Worm (Caenorhabditis elegans) whole organism, late embryonic: Measurements from ENCODE around the gene col-33.

Experiments
- C08G9.2 ChIP-seq: sonication (generic microtip); optimal IDR thresholded peaks from 2 replicates; lab custom pipeline; 2016; ENCODE audit warnings: mild to moderate bottlenecking, missing genetic modification characterization, moderate library complexity, missing compliant biosample characterization
- Y22D7AL.16 ChIP-seq: sonication (generic microtip); optimal IDR thresholded peaks from 2 replicates; lab custom pipeline; 2016; ENCODE audit warnings: missing genetic modification characterization, missing compliant biosample characterization
- ahr-1 ChIP-seq: sonication (generic microtip); optimal IDR thresholded peaks from 2 replicates; lab custom pipeline; 2016; ENCODE audit warnings: missing genetic modification characterization, missing compliant biosample characterization
- ceh-18 ChIP-seq: sonication (generic microtip); optimal IDR thresholded peaks from 2 replicates; lab custom pipeline; 2016; ENCODE audit warnings: missing genetic modification characterization, missing compliant biosample characterization
- ceh-22 ChIP-seq: sonication (generic microtip); optimal IDR thresholded peaks from 2 replicates; lab custom pipeline; 2017; ENCODE audit warnings: missing biosample characterization, missing genetic modification characterization
- ceh-45 ChIP-seq: fragments of 200-800 bp; sonication (Bioruptor generic); IDR thresholded peaks from 2 replicates; pipeline ENCODE4 v1.3.6; 2022; ENCODE audit warnings: missing genetic modification reagents, missing genetic modification characterization, missing compliant biosample characterization
- ceh-48 ChIP-seq: sonication (generic microtip); optimal IDR thresholded peaks from 2 replicates; lab custom pipeline; 2016; ENCODE audit warnings: missing genetic modification characterization, inconsistent platforms, missing compliant biosample characterization
- ceh-6 ChIP-seq: fragments of 200-800 bp; sonication (Bioruptor generic); optimal IDR thresholded peaks from 2 replicates; lab custom pipeline; 2018; ENCODE audit warnings: mild to moderate bottlenecking, missing genetic modification characterization, missing compliant biosample characterization
- ceh-9 ChIP-seq: sonication (generic microtip); optimal IDR thresholded peaks from 2 replicates; lab custom pipeline; 2016; ENCODE audit warnings: mild to moderate bottlenecking, missing genetic modification characterization, inconsistent platforms, missing compliant biosample characterization
- dmd-4 ChIP-seq: sonication (generic microtip); optimal IDR thresholded peaks from 2 replicates; lab custom pipeline; 2016; ENCODE audit warnings: borderline replicate concordance, missing genetic modification characterization, missing compliant biosample characterization
- elt-4 ChIP-seq: sonication (generic microtip); optimal IDR thresholded peaks from 2 replicates; lab custom pipeline; 2016; ENCODE audit warnings: missing genetic modification characterization, missing compliant biosample characterization
- fkh-10 ChIP-seq: fragments of 150-350 bp; optimal IDR thresholded peaks from 2 replicates; lab custom pipeline; 2014; ENCODE audit warnings: missing biosample characterization, missing genetic modification reagents, missing genetic modification characterization
- hlh-13 ChIP-seq: fragments of 200-800 bp; sonication (Bioruptor generic); optimal IDR thresholded peaks from 2 replicates; lab custom pipeline; 2018; ENCODE audit warnings: mild to moderate bottlenecking, missing genetic modification characterization, missing compliant biosample characterization
- hlh-15 ChIP-seq: sonication (generic microtip); optimal IDR thresholded peaks from 2 replicates; lab custom pipeline; 2016; ENCODE audit warnings: missing genetic modification characterization, missing compliant biosample characterization
- hlh-6 ChIP-seq: sonication (generic microtip); optimal IDR thresholded peaks from 2 replicates; lab custom pipeline; 2016; ENCODE audit warnings: missing genotype, missing genetic modification characterization, missing compliant biosample characterization
- hlh-8 ChIP-seq: sonication (generic microtip); optimal IDR thresholded peaks from 2 replicates; lab custom pipeline; 2016; ENCODE audit warnings: missing genotype, missing genetic modification characterization, missing compliant biosample characterization
- nhr-11 ChIP-seq: fragments of 150-350 bp; optimal IDR thresholded peaks from 2 replicates; lab custom pipeline; 2014; ENCODE audit warnings: missing biosample characterization, missing genetic modification characterization
- odd-2 ChIP-seq: sonication (generic microtip); optimal IDR thresholded peaks from 2 replicates; lab custom pipeline; 2017; ENCODE audit warnings: antibody characterized with exemption, mild to moderate bottlenecking, missing genetic modification characterization, missing compliant biosample characterization
- pat-9 ChIP-seq: fragments of 200-800 bp; sonication (Bioruptor generic); optimal IDR thresholded peaks from 2 replicates; lab custom pipeline; 2018; ENCODE audit warnings: mild to moderate bottlenecking, missing genetic modification characterization, moderate library complexity, missing compliant biosample characterization
- pha-2 ChIP-seq: sonication (generic microtip); optimal IDR thresholded peaks from 2 replicates; lab custom pipeline; 2017; ENCODE audit warnings: mild to moderate bottlenecking, missing genetic modification characterization, missing compliant biosample characterization
- pros-1 ChIP-seq: fragments of 150-350 bp; optimal IDR thresholded peaks from 2 replicates; lab custom pipeline; 2014; ENCODE audit warnings: missing biosample characterization, missing genetic modification reagents, missing genetic modification characterization
- sdc-2 ChIP-seq: sonication (generic microtip); optimal IDR thresholded peaks from 2 replicates; lab custom pipeline; 2016; ENCODE audit warnings: missing genotype, missing genetic modification characterization, missing compliant biosample characterization
- sox-2 ChIP-seq: fragments of 200-800 bp; sonication (Bioruptor generic); IDR thresholded peaks from 2 replicates; pipeline ENCODE4 v1.3.6; 2022; ENCODE audit warnings: missing genetic modification reagents, missing genetic modification characterization, missing compliant biosample characterization
- sox-4 ChIP-seq: sonication (generic microtip); optimal IDR thresholded peaks from 2 replicates; lab custom pipeline; 2017; ENCODE audit warnings: mild to moderate bottlenecking, missing genetic modification characterization, inconsistent platforms, missing compliant biosample characterization
- syd-9 ChIP-seq: sonication (generic microtip); optimal IDR thresholded peaks from 2 replicates; lab custom pipeline; 2016; ENCODE audit warnings: mild to moderate bottlenecking, missing genetic modification characterization, moderate library complexity, missing compliant biosample characterization
- tbx-2 ChIP-seq: sonication (generic microtip); optimal IDR thresholded peaks from 2 replicates; lab custom pipeline; 2016; ENCODE audit warnings: missing genetic modification characterization, missing compliant biosample characterization
- tbx-7 ChIP-seq: sonication (generic microtip); optimal IDR thresholded peaks from 2 replicates; lab custom pipeline; 2016; ENCODE audit warnings: missing genotype, missing genetic modification characterization, missing compliant biosample characterization
- ttx-3 ChIP-seq: sonication (generic microtip); optimal IDR thresholded peaks from 2 replicates; lab custom pipeline; 2016; ENCODE audit warnings: missing genetic modification reagents, missing genetic modification characterization, missing compliant biosample characterization
- unc-3 ChIP-seq, 2 experiments: fragments of 200-800 bp in 1 of 2; sonication (Bioruptor generic) in 1 of 2; sonication (generic microtip) in 1 of 2; conservative IDR thresholded peaks in 1 of 2; optimal IDR thresholded peaks in 1 of 2; 2 replicates each; pipeline versions ENCODE4 v1.3.6 to Lab custom; 2016 to 2022; ENCODE audit warnings: missing compliant biosample characterization in 2 of 2, missing genetic modification characterization in 2 of 2, missing genetic modification reagents in 1 of 2
- unc-42 ChIP-seq: sonication (generic microtip); optimal IDR thresholded peaks from 2 replicates; lab custom pipeline; 2016; ENCODE audit warnings: missing genotype, missing genetic modification characterization, missing compliant biosample characterization
- ztf-16 ChIP-seq: sonication (generic microtip); optimal IDR thresholded peaks from 2 replicates; lab custom pipeline; 2017; ENCODE audit warnings: missing genetic modification characterization, missing compliant biosample characterization

The col-33 gene

DNA sequence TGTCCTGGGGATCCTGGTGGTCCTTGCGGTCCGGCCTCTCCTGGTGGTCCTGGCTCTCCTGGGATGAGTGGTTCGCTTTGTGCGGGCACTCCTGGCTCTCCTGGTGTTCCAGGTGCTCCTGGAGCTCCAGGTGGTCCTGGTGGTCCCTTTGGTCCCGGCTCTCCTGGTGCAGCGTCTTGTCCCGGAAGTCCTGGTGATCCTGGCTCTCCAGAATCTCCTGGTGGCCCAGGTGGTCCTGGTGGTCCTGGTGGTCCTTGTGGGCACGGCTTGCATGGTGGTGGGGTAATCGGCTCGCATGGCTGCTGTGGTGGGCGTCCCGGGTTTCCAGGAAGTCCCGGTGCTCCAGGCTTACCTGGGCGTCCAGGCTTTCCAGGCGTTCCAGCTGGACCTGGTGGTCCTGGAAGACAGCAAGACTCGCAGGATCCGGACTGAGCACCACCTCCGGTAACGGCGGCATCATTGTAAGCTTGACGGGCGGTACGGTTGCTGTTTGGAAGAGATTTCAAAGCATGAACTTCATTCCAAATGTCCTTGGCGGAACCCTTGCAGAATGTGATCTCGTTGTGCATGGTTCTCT lies 19.2 kb upstream of the col-33 start:
- no peak for TF ChIP-seq hlh-8 (tag; lab: Kevin White, UChicago)
- TF ChIP-seq ceh-18 (tag; lab: Kevin White, UChicago) = no peak
- peak; percentile 20 for TF ChIP-seq sdc-2 (tag; lab: Kevin White, UChicago)
- peak; percentile 18 for TF ChIP-seq hlh-6
- peak; percentile 95 for TF ChIP-seq dmd-4
- TF ChIP-seq hlh-15 (tag; lab: Kevin White, UChicago) = no peak

DNA sequence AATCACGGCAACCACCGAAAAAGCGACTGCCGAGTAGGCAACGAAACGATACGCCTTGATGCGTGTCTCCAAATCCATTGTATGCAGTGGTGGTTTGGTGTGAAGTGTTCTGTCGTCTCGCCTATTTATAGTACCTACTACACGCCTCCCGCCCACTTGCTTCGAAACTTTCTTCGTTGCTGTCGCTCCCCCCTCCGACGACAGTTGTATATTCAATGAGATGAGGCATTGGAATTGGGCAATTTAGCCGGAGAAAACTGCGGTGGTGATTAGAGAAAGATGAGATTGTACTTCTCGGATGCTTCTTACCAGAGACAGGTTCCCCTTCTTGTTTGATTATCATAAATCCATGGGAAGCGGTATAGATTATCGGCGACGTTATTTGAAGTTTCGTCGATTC lies 18.6 kb upstream of the col-33 start, which contains the start of gene col-34:
col-34 (minus strand) TSS at position 101 of the 400 bp plus-strand sequence.
- TF ChIP-seq unc-3 (GFP tag; conservative IDR thresholded peaks at IDR 0.05; lab: Robert Waterston, UW) (no peak), unc-3 (tag; optimal IDR thresholded peaks at IDR 0.05; lab: Kevin White, UChicago) (no peak), C08G9.2 (no peak), ahr-1 (tag; lab: Kevin White, UChicago) (no peak), nhr-11 (no peak), sox-4 (tag; lab: Kevin White, UChicago) (no peak), tbx-2 (tag; lab: Kevin White, UChicago) (no peak), hlh-13 (GFP tag; lab: Kevin White, UChicago) (no peak), pros-1 (tag; lab: Kevin White, UChicago) (no peak), Y22D7AL.16 (tag; lab: Kevin White, UChicago) (no peak), ztf-16 (no peak)

DNA sequence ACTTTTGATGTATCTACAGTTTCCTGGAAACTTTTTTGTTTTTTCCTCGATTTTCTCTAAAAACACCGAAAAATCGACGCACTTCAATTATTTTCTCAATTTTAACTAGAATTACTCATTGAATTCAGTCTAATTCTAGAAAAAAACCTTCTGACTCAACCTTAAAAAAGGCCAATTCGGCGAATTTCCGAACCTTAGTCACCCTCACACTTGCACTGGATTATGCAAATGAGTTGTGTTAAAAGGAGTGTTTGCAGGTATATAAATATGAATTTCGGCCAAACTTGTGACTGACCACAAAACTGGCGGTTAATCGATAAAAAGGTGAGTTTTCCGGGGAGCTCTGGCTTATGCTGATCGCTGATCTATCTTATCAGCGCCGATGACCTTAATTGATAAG lies 16.6 kb upstream of the col-33 start, which contains the start of gene ttr-20:
ttr-20 (plus strand) TSS at position 301 of the 400 bp plus-strand sequence.
- TF ChIP-seq syd-9 (tag; lab: Kevin White, UChicago) = no peak
- TF ChIP-seq dmd-4 = no peak
- TF ChIP-seq ztf-16 = no peak
- TF ChIP-seq sdc-2 (tag; lab: Kevin White, UChicago) = no peak
- no peak for TF ChIP-seq ceh-45 (GFP tag; lab: Robert Waterston, UW)
- TF ChIP-seq ceh-6 (GFP tag; lab: Kevin White, UChicago) = no peak
- TF ChIP-seq ceh-22 (tag; lab: Kevin White, UChicago) = no peak
- TF ChIP-seq odd-2 (tag; lab: Kevin White, UChicago) = no peak
- no peak for TF ChIP-seq pros-1 (tag; lab: Kevin White, UChicago)
- TF ChIP-seq elt-4 (tag; lab: Kevin White, UChicago) = no peak
- no peak for TF ChIP-seq ceh-48 (tag; lab: Kevin White, UChicago)
- no peak for TF ChIP-seq ttx-3 (tag; lab: Kevin White, UChicago)
- no peak for TF ChIP-seq tbx-7 (tag; lab: Kevin White, UChicago)
- TF ChIP-seq ceh-18 (tag; lab: Kevin White, UChicago) = no peak

DNA sequence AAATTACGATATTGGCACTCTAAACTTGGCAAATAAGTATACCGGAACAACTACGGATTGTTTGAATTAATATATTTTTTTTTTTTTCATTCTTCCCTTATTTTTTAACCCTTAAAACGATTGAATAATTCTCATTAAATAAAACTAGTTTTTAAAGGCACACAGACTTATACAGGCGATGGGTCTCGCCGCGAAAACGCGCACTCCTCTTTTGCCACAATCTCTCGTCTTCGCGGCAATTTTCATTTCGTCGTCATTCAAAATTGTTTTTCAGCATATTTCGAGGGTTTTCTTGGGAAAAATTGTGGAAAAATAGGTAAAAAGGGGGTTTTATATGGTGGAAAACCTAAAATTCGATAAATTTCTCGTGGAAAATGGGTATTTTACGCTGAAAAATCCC lies 15.8 kb upstream of the col-33 start:
- TF ChIP-seq ttx-3 (tag; lab: Kevin White, UChicago) (no peak), ceh-9 (no peak), ceh-6 (GFP tag; lab: Kevin White, UChicago) (no peak), pat-9 (tag; lab: Kevin White, UChicago) (no peak), unc-42 (peak; percentile 22)

DNA sequence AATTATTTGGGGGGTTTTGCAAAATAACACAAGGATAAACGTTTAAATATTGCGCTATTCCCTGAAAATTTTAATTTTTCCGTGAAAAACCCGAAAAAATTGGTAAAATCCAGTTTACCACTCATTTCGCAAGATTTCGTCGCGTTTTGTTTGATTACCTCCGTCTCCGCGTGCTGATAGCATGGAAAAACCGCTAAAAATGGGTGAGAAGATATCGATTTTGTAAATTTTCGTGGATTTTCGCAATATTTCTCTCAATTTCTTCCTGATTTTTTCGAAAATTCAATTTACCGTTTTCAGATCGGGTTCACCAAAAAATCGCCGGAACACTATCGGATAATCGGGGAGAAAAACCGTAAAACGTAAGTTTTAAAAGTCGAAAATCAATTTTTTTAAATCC lies 15.3 kb upstream of the col-33 start, which contains the start of gene ama-1:
ama-1 (plus strand) TSS at position 301 of the 400 bp plus-strand sequence.
- TF ChIP-seq pha-2 (peak; percentile 43), fkh-10 (no peak), sox-2 (GFP tag; lab: Robert Waterston, UW) (no peak)
